Worm (Caenorhabditis elegans): ENCODE measurements around the gene str-150.

DNA sequence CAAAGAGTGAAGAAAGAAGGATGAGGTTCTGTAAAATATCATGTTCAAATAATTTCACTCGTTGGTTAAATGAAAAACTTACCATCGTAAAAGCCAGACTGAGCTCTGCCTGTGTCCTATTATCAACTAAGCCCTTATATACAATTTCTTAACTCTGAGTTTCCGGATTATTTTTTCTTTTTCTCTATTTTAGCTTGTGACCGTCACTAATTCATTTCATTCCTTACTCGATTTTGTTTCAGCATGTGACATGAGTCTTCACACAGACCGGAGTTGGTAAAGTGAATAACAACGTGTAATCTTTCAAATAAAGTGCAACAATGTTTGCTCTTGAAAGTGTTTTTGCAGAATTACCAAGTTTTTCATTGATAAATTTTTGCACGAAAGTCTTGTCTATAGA lies 49.1 kb upstream of the str-150 start, which contains the start of gene cpr-2:
- no peak for TF ChIP-seq mep-1 (tag; optimal IDR thresholded peaks at IDR 0.05)
- TF ChIP-seq pqm-1 (tag; optimal IDR thresholded peaks at IDR 0.05), result no peak
- TF ChIP-seq unc-130 (GFP tag; optimal IDR thresholded peaks at IDR 0.05), result no peak
- no peak for TF ChIP-seq madf-5 (GFP tag; IDR thresholded peaks at IDR 0.05)
- no peak for TF ChIP-seq ces-1 (GFP tag; optimal IDR thresholded peaks at IDR 0.05)
- no peak for TF ChIP-seq egl-27 (tag; optimal IDR thresholded peaks at IDR 0.05)
- TF ChIP-seq spr-1 (tag; optimal IDR thresholded peaks at IDR 0.05), result no peak
- no peak for TF ChIP-seq snpc-4 (tag; optimal IDR thresholded peaks at IDR 0.05)
- TF ChIP-seq aly-2 (tag; optimal IDR thresholded peaks at IDR 0.05), result no peak

Measured in whole organism, L4 larva.